Fruit fly (Drosophila melanogaster) whole organism, prepupa: ENCODE data around the gene plum.

ENCODE experiments used
- Blimp-1 ChIP-seq: fragments of 200-800 bp; sonication (Bioruptor generic); optimal IDR thresholded peaks from 3 replicates; lab custom pipeline; 2017; ENCODE audit warnings: missing biosample characterization, missing genetic modification characterization, mild to moderate bottlenecking, moderate library complexity, missing genetic modification reagents
- CG10631 ChIP-seq: fragments of 200-800 bp; sonication (Bioruptor generic); optimal IDR thresholded peaks from 2 replicates; lab custom pipeline; 2016; ENCODE audit warnings: missing biosample characterization, missing genetic modification characterization
- CG10669 ChIP-seq: fragments of 200-800 bp; sonication (Bioruptor generic); optimal IDR thresholded peaks from 3 replicates; lab custom pipeline; 2018; ENCODE audit warnings: missing biosample characterization, mild to moderate bottlenecking, missing genetic modification characterization, moderate library complexity
- CG11294 ChIP-seq: fragments of 200-800 bp; sonication (Bioruptor generic); IDR thresholded peaks from 2 replicates; pipeline ENCODE4 v1.3.6; 2022; ENCODE audit warnings: missing biosample characterization, missing genetic modification characterization
- CG11762 ChIP-seq: fragments of 200-800 bp; sonication (Bioruptor generic); optimal IDR thresholded peaks from 3 replicates; lab custom pipeline; 2016; ENCODE audit warnings: missing biosample characterization, missing genetic modification characterization; ENCODE audit not compliant: insufficient read depth
- CG11902 ChIP-seq: fragments of 200-800 bp; sonication (Bioruptor generic); optimal IDR thresholded peaks from 3 replicates; lab custom pipeline; 2016; ENCODE audit warnings: missing biosample characterization, missing genetic modification characterization
- CG15336 ChIP-seq: fragments of 200-800 bp; sonication (Bioruptor generic); IDR thresholded peaks from 2 replicates; pipeline ENCODE4 v1.3.6; 2022; ENCODE audit warnings: missing biosample characterization, missing genetic modification characterization
- CG1621 ChIP-seq: fragments of 200-800 bp; sonication (Bioruptor generic); optimal IDR thresholded peaks from 3 replicates; lab custom pipeline; 2018; ENCODE audit warnings: missing biosample characterization, mild to moderate bottlenecking, missing genetic modification characterization
- CG16779 ChIP-seq: fragments of 200-800 bp; sonication (Bioruptor generic); optimal IDR thresholded peaks from 3 replicates; lab custom pipeline; 2017; ENCODE audit warnings: missing biosample characterization, mild to moderate bottlenecking, missing genetic modification characterization
- CG3032 ChIP-seq: fragments of 200-800 bp; optimal IDR thresholded peaks from 2 replicates; lab custom pipeline; 2019; ENCODE audit warnings: missing biosample characterization, mild to moderate bottlenecking, missing genetic modification characterization, moderate library complexity
- CG31627 ChIP-seq: fragments of 200-800 bp; sonication (Bioruptor generic); optimal IDR thresholded peaks from 3 replicates; lab custom pipeline; 2016; ENCODE audit warnings: missing biosample characterization, missing genetic modification characterization
- CG32006 ChIP-seq: fragments of 200-800 bp; sonication (Bioruptor generic); optimal IDR thresholded peaks from 3 replicates; lab custom pipeline; 2017; ENCODE audit warnings: missing biosample characterization, mild to moderate bottlenecking, missing genetic modification characterization
- CG34406 ChIP-seq: fragments of 200-800 bp; sonication (Bioruptor generic); optimal IDR thresholded peaks from 3 replicates; lab custom pipeline; 2016; ENCODE audit warnings: missing biosample characterization, missing genetic modification characterization
- CG3919 ChIP-seq: fragments of 200-800 bp; sonication (Bioruptor generic); optimal IDR thresholded peaks from 3 replicates; lab custom pipeline; 2016; ENCODE audit warnings: missing biosample characterization, missing genetic modification characterization
- CG4318 ChIP-seq: fragments of 200-800 bp; sonication (Bioruptor generic); optimal IDR thresholded peaks from 3 replicates; lab custom pipeline; 2017; ENCODE audit warnings: missing biosample characterization, mild to moderate bottlenecking, missing genetic modification characterization
- CG6163 ChIP-seq: fragments of 200-800 bp; sonication (Bioruptor generic); IDR thresholded peaks from 3 replicates; pipeline ENCODE4 v1.3.6; 2022; ENCODE audit warnings: missing biosample characterization, missing genetic modification characterization
- CG6276 ChIP-seq: fragments of 200-800 bp; sonication (Bioruptor generic); optimal IDR thresholded peaks from 2 replicates; lab custom pipeline; 2017; ENCODE audit warnings: missing biosample characterization, mild to moderate bottlenecking, missing genetic modification characterization
- CG6792 ChIP-seq: fragments of 200-800 bp; sonication (Bioruptor generic); optimal IDR thresholded peaks from 3 replicates; lab custom pipeline; 2016; ENCODE audit warnings: missing biosample characterization, missing genetic modification characterization
- CG6854 ChIP-seq: fragments of 200-800 bp; sonication (Bioruptor generic); optimal IDR thresholded peaks from 2 replicates; lab custom pipeline; 2017; ENCODE audit warnings: missing biosample characterization, mild to moderate bottlenecking, missing genetic modification characterization
- CG8119 ChIP-seq: fragments of 200-800 bp; sonication (Bioruptor generic); IDR thresholded peaks from 3 replicates; pipeline ENCODE4 v1.3.6; 2022; ENCODE audit warnings: missing biosample characterization, missing genetic modification characterization
- CG8319 ChIP-seq: fragments of 200-800 bp; sonication (Bioruptor generic); optimal IDR thresholded peaks from 3 replicates; lab custom pipeline; 2016; ENCODE audit warnings: missing biosample characterization, missing genetic modification characterization
- CG8632 ChIP-seq: fragments of 200-800 bp; sonication (Bioruptor generic); optimal IDR thresholded peaks from 3 replicates; lab custom pipeline; 2016; ENCODE audit warnings: missing biosample characterization, missing genetic modification characterization
- CG9139 ChIP-seq: fragments of 200-800 bp; sonication (Bioruptor generic); optimal IDR thresholded peaks from 3 replicates; lab custom pipeline; 2017; ENCODE audit warnings: missing biosample characterization, mild to moderate bottlenecking, missing genetic modification characterization
- Eip75B ChIP-seq: fragments of 200-800 bp; sonication (Bioruptor generic); optimal IDR thresholded peaks from 3 replicates; lab custom pipeline; 2016; ENCODE audit warnings: missing biosample characterization, missing genetic modification characterization
- Eip78C ChIP-seq: fragments of 200-800 bp; sonication (Bioruptor generic); peaks from one replicate; lab custom pipeline; 2016; ENCODE audit warnings: missing biosample characterization, missing genetic modification characterization
- Eip93F ChIP-seq: fragments of 200-800 bp; sonication (Bioruptor generic); optimal IDR thresholded peaks from 2 replicates; lab custom pipeline; 2016; ENCODE audit warnings: missing biosample characterization, mild to moderate bottlenecking, missing genetic modification characterization
- Ets21C ChIP-seq: fragments of 200-800 bp; sonication (Bioruptor generic); optimal IDR thresholded peaks from 3 replicates; lab custom pipeline; 2016; ENCODE audit warnings: missing biosample characterization, missing genetic modification characterization
- Ets96B ChIP-seq: fragments of 200-800 bp; optimal IDR thresholded peaks from 2 replicates; lab custom pipeline; 2019; ENCODE audit warnings: missing biosample characterization, mild to moderate bottlenecking, missing genetic modification characterization, moderate library complexity
- Gug ChIP-seq: fragments of 200-800 bp; sonication (Bioruptor generic); IDR thresholded peaks from 2 replicates; pipeline ENCODE4 v1.3.6; 2022; ENCODE audit warnings: missing biosample characterization, missing genetic modification characterization
- Hr38 ChIP-seq: sonication (Bioruptor generic); optimal IDR thresholded peaks from 2 replicates; lab custom pipeline; 2016; ENCODE audit warnings: missing biosample characterization, missing genetic modification characterization
- Hr39 ChIP-seq: fragments of 200-800 bp; sonication (Bioruptor generic); optimal IDR thresholded peaks from 2 replicates; lab custom pipeline; 2016; ENCODE audit warnings: missing biosample characterization, missing genetic modification characterization
- Hr4 ChIP-seq: fragments of 200-800 bp; sonication (Bioruptor generic); optimal IDR thresholded peaks from 3 replicates; lab custom pipeline; 2016; ENCODE audit warnings: missing biosample characterization, missing genetic modification characterization
- Lpt ChIP-seq: fragments of 200-800 bp; sonication (Bioruptor generic); optimal IDR thresholded peaks from 3 replicates; lab custom pipeline; 2016; ENCODE audit warnings: missing biosample characterization, missing genetic modification characterization
- Met ChIP-seq: fragments of 200-800 bp; sonication (Bioruptor generic); optimal IDR thresholded peaks from 3 replicates; lab custom pipeline; 2016; ENCODE audit warnings: missing biosample characterization, missing genetic modification characterization
- OdsH ChIP-seq: fragments of 200-800 bp; sonication (Bioruptor generic); optimal IDR thresholded peaks from 3 replicates; lab custom pipeline; 2016; ENCODE audit warnings: missing biosample characterization, missing genetic modification characterization
- Smox ChIP-seq: fragments of 200-800 bp; sonication (Bioruptor generic); optimal IDR thresholded peaks from 3 replicates; lab custom pipeline; 2016; ENCODE audit warnings: missing biosample characterization, missing genetic modification characterization
- Sox102F ChIP-seq: fragments of 200-800 bp; sonication (Bioruptor generic); optimal IDR thresholded peaks from 2 replicates; lab custom pipeline; 2016; ENCODE audit warnings: missing biosample characterization, mild to moderate bottlenecking, missing genetic modification characterization
- Sox14 ChIP-seq: fragments of 200-800 bp; sonication (Bioruptor generic); optimal IDR thresholded peaks from 3 replicates; lab custom pipeline; 2016; ENCODE audit warnings: missing biosample characterization, missing genetic modification characterization
- Sox15 ChIP-seq: fragments of 200-800 bp; sonication (Bioruptor generic); optimal IDR thresholded peaks from 3 replicates; lab custom pipeline; 2016; ENCODE audit warnings: missing biosample characterization, missing genetic modification characterization
- achi ChIP-seq: fragments of 200-800 bp; sonication (Bioruptor generic); optimal IDR thresholded peaks from 3 replicates; lab custom pipeline; 2016; ENCODE audit warnings: missing biosample characterization, missing genetic modification characterization
- cyc ChIP-seq: fragments of 200-800 bp; sonication (Bioruptor generic); optimal IDR thresholded peaks from 3 replicates; lab custom pipeline; 2016; ENCODE audit warnings: missing biosample characterization, missing genetic modification characterization
- dac ChIP-seq: fragments of 200-800 bp; sonication (Bioruptor generic); optimal IDR thresholded peaks from 2 replicates; lab custom pipeline; 2017; ENCODE audit warnings: missing biosample characterization, mild to moderate bottlenecking, missing genetic modification characterization
- dsx ChIP-seq: fragments of 200-800 bp; optimal IDR thresholded peaks from 3 replicates; lab custom pipeline; 2019; ENCODE audit warnings: missing biosample characterization, mild to moderate bottlenecking, missing genetic modification characterization, moderate library complexity; ENCODE audit not compliant: poor library complexity, severe bottlenecking
- eg ChIP-seq: fragments of 200-800 bp; sonication (Bioruptor generic); IDR thresholded peaks from 3 replicates; pipeline ENCODE4 v1.3.6; 2022; ENCODE audit warnings: missing biosample characterization, missing genetic modification characterization
- fd85E ChIP-seq: fragments of 200-800 bp; sonication (Bioruptor generic); optimal IDR thresholded peaks from 3 replicates; lab custom pipeline; 2016; ENCODE audit warnings: missing biosample characterization, missing genetic modification characterization
- fkh ChIP-seq: fragments of 200-800 bp; sonication (Bioruptor generic); optimal IDR thresholded peaks from 3 replicates; lab custom pipeline; 2017; ENCODE audit warnings: missing biosample characterization, mild to moderate bottlenecking, missing genetic modification characterization, moderate library complexity
- lz ChIP-seq: fragments of 200-800 bp; sonication (Bioruptor generic); optimal IDR thresholded peaks from 3 replicates; lab custom pipeline; 2016; ENCODE audit warnings: missing biosample characterization, missing genetic modification characterization
- net ChIP-seq: fragments of 200-800 bp; sonication (Bioruptor generic); optimal IDR thresholded peaks from 3 replicates; lab custom pipeline; 2016; ENCODE audit warnings: missing biosample characterization, missing genetic modification characterization
- pdm3 ChIP-seq: fragments of 200-800 bp; sonication (Bioruptor generic); optimal IDR thresholded peaks from 3 replicates; lab custom pipeline; 2016; ENCODE audit warnings: missing biosample characterization, missing genetic modification characterization
- salr ChIP-seq, 2 experiments: fragments of 200-800 bp; sonication (Bioruptor generic); optimal IDR thresholded peaks; 3 replicates each; lab custom pipeline; 2016 to 2018; ENCODE audit warnings: missing biosample characterization in 2 of 2, missing genetic modification characterization in 2 of 2, mild to moderate bottlenecking in 1 of 2
- spab ChIP-seq: fragments of 200-800 bp; sonication (Bioruptor generic); optimal IDR thresholded peaks from 2 replicates; lab custom pipeline; 2017; ENCODE audit warnings: missing biosample characterization, mild to moderate bottlenecking, missing genetic modification characterization, missing genetic modification reagents
- svp ChIP-seq: fragments of 200-800 bp; sonication (Bioruptor generic); peaks from one replicate; lab custom pipeline; 2016; ENCODE audit warnings: missing biosample characterization, missing genetic modification characterization
- vri ChIP-seq: fragments of 200-800 bp; sonication (Bioruptor generic); optimal IDR thresholded peaks from 3 replicates; lab custom pipeline; 2016; ENCODE audit warnings: missing biosample characterization, mild to moderate bottlenecking, missing genetic modification characterization

plum gene

DNA sequence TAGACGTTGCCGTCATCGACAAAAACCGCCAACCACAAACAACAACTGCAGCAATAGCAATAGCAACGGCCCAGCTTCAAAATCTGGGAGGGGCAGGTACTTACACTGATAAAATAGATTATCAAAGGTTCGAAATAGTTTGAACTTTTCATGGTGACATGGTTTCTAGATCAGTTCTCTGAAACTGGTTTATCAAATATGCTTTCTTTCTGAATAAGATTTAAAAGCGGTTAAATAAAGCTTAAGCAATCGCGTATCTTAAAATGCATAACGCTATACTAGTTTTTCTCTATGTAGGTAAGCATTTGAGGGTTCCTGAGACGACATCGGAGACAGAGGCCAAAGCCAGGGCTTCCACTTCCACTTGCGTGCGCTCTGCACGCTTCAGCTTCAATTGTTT is 34.7 kb downstream of the plum start:
- TF ChIP-seq CG3919 (GFP tag; lab: Kevin White, UChicago) (peak; percentile 54), Eip93F (GFP tag; lab: Kevin White, UChicago) (no peak), Eip75B (GFP tag; lab: Kevin White, UChicago) (peak; percentile 38), CG6163 (GFP tag; lab: Robert Waterston, UW) (peak; percentile 74), dac (GFP tag; lab: Kevin White, UChicago) (peak; percentile 44), achi (GFP tag; lab: Kevin White, UChicago) (peak; percentile 57), CG10669 (peak; percentile 34), eg (GFP tag; lab: Robert Waterston, UW) (peak; percentile 70), Hr4 (GFP tag; lab: Kevin White, UChicago) (peak; percentile 76), CG34406 (no peak), Hr39 (GFP tag; lab: Kevin White, UChicago) (peak; percentile 1), Gug (GFP tag; lab: Robert Waterston, UW) (no peak), Sox102F (GFP tag; lab: Kevin White, UChicago) (no peak), Ets21C (no peak), CG6854 (no peak), OdsH (GFP tag; lab: Kevin White, UChicago) (peak; percentile 33), CG32006 (GFP tag; lab: Kevin White, UChicago) (peak; percentile 78), CG15336 (GFP tag; lab: Robert Waterston, UW) (peak; percentile 79), fd85E (no peak), CG1621 (tag; lab: Kevin White, UChicago) (peak; percentile 43), pdm3 (GFP tag; lab: Kevin White, UChicago) (peak; percentile 58), Met (GFP tag; lab: Kevin White, UChicago) (peak; percentile 4), dsx (GFP tag; lab: Kevin White, UChicago) (peak; percentile 31), lz (peak; percentile 12), CG31627 (GFP tag; lab: Kevin White, UChicago) (no peak), CG6792 (GFP tag; lab: Kevin White, UChicago) (no peak), Smox (no peak), CG10631 (GFP tag; lab: Kevin White, UChicago) (peak; percentile 58), Hr38 (GFP tag; lab: Kevin White, UChicago) (no peak), CG4318 (GFP tag; lab: Kevin White, UChicago) (peak; percentile 65), CG16779 (tag; lab: Kevin White, UChicago) (peak; percentile 11), salr (GFP tag; optimal IDR thresholded peaks at IDR 0.05; lab: Kevin White, UChicago) (peak in 1 of 2 experiments; percentile 56), Sox14 (peak; percentile 33), CG9139 (GFP tag; lab: Kevin White, UChicago) (no peak), vri (GFP tag; lab: Kevin White, UChicago) (no peak), svp (no peak), CG11762 (GFP tag; lab: Kevin White, UChicago) (peak; percentile 27), Ets96B (tag; lab: Kevin White, UChicago) (peak; percentile 45), spab (GFP tag; lab: Kevin White, UChicago) (peak; percentile 41), Blimp-1 (GFP tag; lab: Kevin White, UChicago) (no peak), CG8319 (GFP tag; lab: Kevin White, UChicago) (no peak), fkh (GFP tag; lab: Kevin White, UChicago) (no peak), CG11902 (GFP tag; lab: Kevin White, UChicago) (no peak), Eip78C (GFP tag; lab: Kevin White, UChicago) (peak; percentile 84), CG6276 (GFP tag; lab: Kevin White, UChicago) (peak; percentile 64), cyc (GFP tag; lab: Kevin White, UChicago) (no peak), net (GFP tag; lab: Kevin White, UChicago) (peak; percentile 19), Sox15 (no peak), CG3032 (tag; lab: Kevin White, UChicago) (peak; percentile 48), CG8119 (GFP tag; lab: Robert Waterston, UW) (peak; percentile 73), CG8632 (GFP tag; lab: Kevin White, UChicago) (no peak), Lpt (GFP tag; lab: Kevin White, UChicago) (peak; percentile 71), CG11294 (peak; percentile 56; the same call in 1 of the 2 replicates)
